Worm (Caenorhabditis elegans): Measurements from ENCODE around the gene C29A12.22.
A peak's percentile ranks its signal among the peaks of the same experiment; 100 is the strongest.

C29A12.22 gene

DNA sequence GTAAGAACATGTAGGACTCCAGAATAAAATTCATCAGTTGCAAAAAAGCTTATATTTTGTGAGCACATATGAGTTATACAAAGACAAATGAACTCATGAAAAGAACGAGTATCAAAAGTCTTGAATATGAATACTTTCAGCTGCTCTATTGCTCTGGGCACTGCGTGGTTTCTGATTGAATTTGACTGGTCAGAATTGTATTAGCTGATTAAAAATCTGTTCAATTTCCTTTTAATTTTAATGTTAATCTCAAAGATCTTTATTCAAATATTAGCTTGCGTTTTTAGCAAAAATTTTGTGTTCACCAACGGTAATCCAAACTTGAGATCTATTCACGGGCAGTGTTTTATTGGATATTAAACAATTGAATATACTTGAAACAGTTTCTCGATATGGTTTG, 13.8 kb upstream of the C29A12.22 start, which contains the start of gene srh-184:
Gene srh-184, minus strand, starts transcription at position 101 of the 400 bp plus-strand sequence.
- TF ChIP-seq ahr-1 (tag; optimal IDR thresholded peaks at IDR 0.05) (no peak), ztf-16 (tag; optimal IDR thresholded peaks at IDR 0.05) (no peak), unc-42 (tag; optimal IDR thresholded peaks at IDR 0.05) (no peak), dve-1 (tag; optimal IDR thresholded peaks at IDR 0.05) (no peak), elt-4 (tag; optimal IDR thresholded peaks at IDR 0.05) (no peak), ceh-22 (tag; optimal IDR thresholded peaks at IDR 0.05) (no peak), ttx-3 (tag; optimal IDR thresholded peaks at IDR 0.05) (no peak)

DNA sequence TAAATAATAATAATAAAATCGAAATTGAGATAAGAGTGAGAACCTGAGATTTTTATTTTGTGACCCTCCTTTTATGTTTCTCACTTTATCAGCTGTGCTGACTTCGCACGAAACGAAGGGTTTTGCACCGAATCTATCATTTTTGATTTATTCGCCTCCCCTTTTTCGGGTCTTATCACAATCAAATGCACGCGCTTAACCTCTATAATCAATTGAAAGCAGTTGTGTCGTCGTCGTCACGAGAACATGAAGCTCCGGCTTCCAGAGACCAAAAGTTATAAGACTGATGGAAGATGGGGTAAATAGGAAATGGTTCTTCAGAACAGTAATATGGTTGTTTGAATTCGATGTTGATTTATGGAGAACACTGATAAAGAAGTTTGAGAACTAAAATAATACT, 10.7 kb upstream of the C29A12.22 start, which contains the start of gene D1054.18:
Gene D1054.18, minus strand, starts transcription at position 45 of the 400 bp plus-strand sequence.
- TF ChIP-seq odd-2 (tag; optimal IDR thresholded peaks at IDR 0.05) (no peak), C08G9.2 (tag; optimal IDR thresholded peaks at IDR 0.05) (no peak), F13H6.1 (tag; optimal IDR thresholded peaks at IDR 0.05) (no peak)

DNA sequence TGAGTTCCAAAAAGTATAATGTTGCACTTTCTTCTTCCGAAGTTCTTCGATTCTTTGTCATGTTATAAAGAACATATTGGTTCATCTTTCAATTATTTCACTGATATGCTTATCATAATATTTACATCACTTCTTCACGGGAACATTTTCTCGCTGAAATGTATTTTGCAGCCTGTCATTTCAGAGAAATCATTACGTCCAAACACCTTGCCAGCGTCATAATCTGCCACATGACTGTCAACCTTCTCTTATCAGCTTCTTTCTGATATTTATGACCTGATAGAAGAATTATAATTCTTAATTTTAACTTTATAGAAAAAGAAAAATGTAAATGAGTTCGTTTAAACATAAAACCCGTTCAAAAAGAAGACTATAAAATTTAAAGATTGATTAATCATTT, 9.8 kb upstream of the C29A12.22 start:
- TF ChIP-seq tbx-7 (tag; optimal IDR thresholded peaks at IDR 0.05) (no peak), elt-2 (tag; optimal IDR thresholded peaks at IDR 0.05) (peak; percentile 46), ttx-3 (tag; optimal IDR thresholded peaks at IDR 0.05) (no peak), elt-4 (tag; optimal IDR thresholded peaks at IDR 0.05) (no peak), ceh-9 (tag; optimal IDR thresholded peaks at IDR 0.05) (no peak)

DNA sequence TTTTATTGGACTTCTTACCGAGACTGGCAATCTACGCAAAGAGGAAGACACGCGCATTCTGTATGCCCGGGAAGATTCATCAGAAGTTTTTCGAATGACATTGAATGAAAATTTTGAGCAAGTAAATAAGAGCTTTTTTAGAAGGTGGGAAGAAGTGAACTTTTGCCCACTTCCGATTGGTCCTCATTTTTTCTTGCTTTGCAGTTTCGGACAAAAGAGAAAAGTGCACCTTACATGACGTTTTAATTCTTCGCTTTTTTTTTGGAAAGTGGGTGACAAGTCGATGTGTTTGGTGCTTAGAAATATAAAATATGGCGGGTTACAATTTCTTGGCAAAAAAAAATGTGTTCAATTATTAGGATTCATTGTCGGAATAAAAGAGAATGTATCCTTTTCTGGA, 7.5 kb upstream of the C29A12.22 start, which contains the start of gene secs-1:
Gene secs-1, minus strand, starts transcription at position 101 of the 400 bp plus-strand sequence.
- TF ChIP-seq Y22D7AL.16 (tag; optimal IDR thresholded peaks at IDR 0.05) (no peak), unc-86 (tag; optimal IDR thresholded peaks at IDR 0.05) (no peak), hlh-8 (tag; optimal IDR thresholded peaks at IDR 0.05) (no peak), fax-1 (tag; optimal IDR thresholded peaks at IDR 0.05) (no peak), ets-4 (tag; optimal IDR thresholded peaks at IDR 0.05) (no peak), ceh-30 (tag; optimal IDR thresholded peaks at IDR 0.05) (no peak), ceh-9 (tag; optimal IDR thresholded peaks at IDR 0.05) (no peak), fkh-6 (tag; optimal IDR thresholded peaks at IDR 0.05) (no peak), elt-2 (tag; optimal IDR thresholded peaks at IDR 0.05) (no peak), pag-3 (tag; optimal IDR thresholded peaks at IDR 0.05; ENCODE audit: borderline replicate concordance) (no peak), fkh-10 (GFP tag; optimal IDR thresholded peaks at IDR 0.05) (no peak)

DNA sequence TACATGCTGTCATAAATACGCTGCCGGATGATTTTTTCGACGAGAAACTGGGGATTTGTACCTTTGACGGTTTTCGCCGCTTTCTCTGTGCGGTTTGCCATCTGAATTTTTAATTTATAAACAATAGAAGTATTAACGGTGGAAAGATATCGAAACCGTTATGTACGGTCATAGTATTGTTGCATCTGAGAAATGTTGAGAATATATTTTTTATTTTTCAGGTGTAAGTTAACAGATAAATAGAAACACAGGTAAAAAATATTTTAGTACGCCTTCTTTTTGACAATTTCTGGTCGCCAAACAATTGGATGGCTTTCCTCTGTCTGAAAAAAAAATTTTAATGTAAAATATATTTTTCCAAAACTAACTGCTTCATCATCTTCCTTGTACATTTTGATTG, 5.9 kb upstream of the C29A12.22 start, which contains the start of gene prp-38:
Gene prp-38, minus strand, starts transcription at position 101 of the 400 bp plus-strand sequence.
- TF ChIP-seq mec-3 (tag; optimal IDR thresholded peaks at IDR 0.05; ENCODE audit: borderline replicate concordance) = no peak
- TF ChIP-seq sox-2 (GFP tag; IDR thresholded peaks at IDR 0.05) = no peak
- TF ChIP-seq ztf-16 (tag; optimal IDR thresholded peaks at IDR 0.05) = no peak
- TF ChIP-seq ceh-24 (tag; optimal IDR thresholded peaks at IDR 0.05) = no peak

DNA sequence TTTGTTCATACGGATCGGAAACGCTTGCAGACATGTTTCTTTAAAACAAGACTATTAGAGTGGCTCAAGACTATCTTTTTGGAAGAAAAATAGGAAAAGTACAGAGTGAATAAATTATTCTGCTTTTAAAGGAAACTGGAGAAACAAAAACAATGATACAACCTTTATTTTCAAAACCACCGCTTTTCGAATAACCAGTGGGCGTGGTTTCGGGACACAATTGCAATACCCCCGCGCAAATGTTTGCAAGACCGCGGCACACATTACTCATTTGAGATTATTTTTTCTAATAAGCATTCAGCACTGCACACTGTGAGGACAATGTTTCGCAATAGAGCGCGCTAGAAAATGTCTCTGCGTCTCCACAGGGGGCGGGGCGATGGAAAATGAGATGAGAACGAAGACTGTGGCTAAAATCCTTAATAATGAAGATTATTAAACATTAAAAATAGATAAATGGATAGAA, 4.0 kb upstream of the C29A12.22 start, which contains the start of gene plrg-1:
Gene plrg-1, minus strand, starts transcription at position 51 of the 466 bp plus-strand sequence.
- TF ChIP-seq T23F11.4 (GFP tag; optimal IDR thresholded peaks at IDR 0.05) (peak; percentile 76), Y22D7AL.16 (tag; optimal IDR thresholded peaks at IDR 0.05) (peak; percentile 63), hlh-15 (tag; optimal IDR thresholded peaks at IDR 0.05) (peak; percentile 67), ceh-48 (tag; optimal IDR thresholded peaks at IDR 0.05) (peak; percentile 58), elt-4 (tag; optimal IDR thresholded peaks at IDR 0.05) (no peak), unc-55 (GFP tag; optimal IDR thresholded peaks at IDR 0.05) (peak; percentile 11), ama-1 (optimal IDR thresholded peaks at IDR 0.05) (no peak), lin-11 (tag; optimal IDR thresholded peaks at IDR 0.05) (peak; percentile 79), nhr-11 (tag; optimal IDR thresholded peaks at IDR 0.05) (no peak), dmd-4 (tag; optimal IDR thresholded peaks at IDR 0.05; ENCODE audit: borderline replicate concordance) (peak; percentile 75), fkh-6 (tag; optimal IDR thresholded peaks at IDR 0.05) (peak; percentile 71), pax-1 (tag; optimal IDR thresholded peaks at IDR 0.05) (peak; percentile 49), pha-2 (tag; optimal IDR thresholded peaks at IDR 0.05) (peak; percentile 82), hlh-30 (tag; optimal IDR thresholded peaks at IDR 0.05; ENCODE audit: insufficient read depth) (peak; percentile 70), ceh-6 (GFP tag; optimal IDR thresholded peaks at IDR 0.05) (peak; percentile 82), odd-2 (tag; optimal IDR thresholded peaks at IDR 0.05) (peak; percentile 37), unc-86 (tag; optimal IDR thresholded peaks at IDR 0.05) (peak; percentile 85), tbx-7 (tag; optimal IDR thresholded peaks at IDR 0.05) (peak; percentile 53), ceh-45 (GFP tag; IDR thresholded peaks at IDR 0.05) (peak; percentile 76), ref-2 (tag; optimal IDR thresholded peaks at IDR 0.05) (peak; percentile 89), zip-5 (tag; optimal IDR thresholded peaks at IDR 0.05) (peak; percentile 63), gmeb-2 (tag; optimal IDR thresholded peaks at IDR 0.05) (peak; percentile 71), elt-2 (tag; optimal IDR thresholded peaks at IDR 0.05) (peak; percentile 92), ceh-31 (tag; optimal IDR thresholded peaks at IDR 0.05) (peak; percentile 93), madf-2 (tag; optimal IDR thresholded peaks at IDR 0.05) (peak; percentile 79)

Measured in whole organism, late embryonic.